Fruit fly (Drosophila melanogaster) whole organism, wandering third instar larva: ENCODE measurements around the gene ALiX.
A peak's percentile ranks its signal among the peaks of the same experiment; 100 is the strongest.

Experiments used
- CG32264 ChIP-seq: fragments of 200-800 bp; sonication (Bioruptor generic); optimal IDR thresholded peaks from 2 replicates; lab custom pipeline; 2016; ENCODE audit warnings: missing biosample characterization, missing genetic modification characterization
- CG9705 ChIP-seq: fragments of 200-800 bp; sonication (Bioruptor generic); optimal IDR thresholded peaks from 2 replicates; lab custom pipeline; 2018; ENCODE audit warnings: missing biosample characterization, mild to moderate bottlenecking, missing genetic modification characterization
- CrebA ChIP-seq: fragments of 200-800 bp; sonication (Bioruptor generic); optimal IDR thresholded peaks from 2 replicates; lab custom pipeline; 2016; ENCODE audit warnings: missing biosample characterization, mild to moderate bottlenecking, missing genetic modification characterization, borderline replicate concordance
- Dfd ChIP-seq: fragments of >200 bp; optimal IDR thresholded peaks from 2 replicates; lab custom pipeline; 2017; ENCODE audit warnings: missing biosample characterization, missing genetic modification characterization
- Dif ChIP-seq: fragments of 200-275, 200-300 bp; sonication (Bioruptor generic); optimal IDR thresholded peaks from 2 replicates; lab custom pipeline; 2018; ENCODE audit warnings: missing biosample characterization, missing genetic modification characterization; ENCODE audit not compliant: partially characterized antibody
- GATAd ChIP-seq: sonication (Bioruptor generic); optimal IDR thresholded peaks from 2 replicates; lab custom pipeline; 2016; ENCODE audit warnings: missing biosample characterization, missing genetic modification characterization
- HLH106 ChIP-seq: fragments of 200-800 bp; optimal IDR thresholded peaks from 3 replicates; lab custom pipeline; 2019; ENCODE audit warnings: missing biosample characterization, mild to moderate bottlenecking, missing genetic modification characterization, moderate library complexity
- Hnf4 ChIP-seq: fragments of 200-800 bp; sonication (Bioruptor generic); optimal IDR thresholded peaks from 2 replicates; lab custom pipeline; 2016; ENCODE audit warnings: missing biosample characterization, mild to moderate bottlenecking, missing genetic modification characterization
- Hr78 ChIP-seq: fragments of >200 bp; optimal IDR thresholded peaks from 2 replicates; lab custom pipeline; 2017; ENCODE audit warnings: missing biosample characterization, missing genetic modification characterization
- Hr83 ChIP-seq: fragments of 200-300 bp; sonication (Bioruptor generic); optimal IDR thresholded peaks from 2 replicates; lab custom pipeline; 2016; ENCODE audit warnings: missing biosample characterization, mild to moderate bottlenecking, missing genetic modification characterization, moderate library complexity; ENCODE audit not compliant: poor library complexity, severe bottlenecking
- Jra ChIP-seq: sonication (Bioruptor generic); optimal IDR thresholded peaks from 2 replicates; lab custom pipeline; 2016; ENCODE audit warnings: missing biosample characterization, missing genetic modification characterization
- Mio ChIP-seq: sonication (Bioruptor generic); optimal IDR thresholded peaks from 2 replicates; lab custom pipeline; 2016; ENCODE audit warnings: missing biosample characterization, missing genetic modification characterization
- Myc ChIP-seq: fragments of >200 bp; optimal IDR thresholded peaks from 2 replicates; lab custom pipeline; 2017
- N ChIP-seq: fragments of >200 bp; optimal IDR thresholded peaks from 2 replicates; lab custom pipeline; 2018; ENCODE audit warnings: missing biosample characterization, missing external identifiers, missing genetic modification characterization
- OdsH ChIP-seq: fragments of 200-800 bp; sonication (Bioruptor generic); optimal IDR thresholded peaks from 2 replicates; lab custom pipeline; 2016; ENCODE audit warnings: missing biosample characterization, mild to moderate bottlenecking, missing genetic modification characterization
- Rel ChIP-seq, 2 experiments: fragments of 200-800 bp; sonication (Bioruptor generic) in 1 of 2; optimal IDR thresholded peaks; 2 replicates in 1 of 2; 3 replicates in 1 of 2; lab custom pipeline; 2016 to 2019; ENCODE audit warnings: mild to moderate bottlenecking in 2 of 2, missing biosample characterization in 2 of 2, missing genetic modification characterization in 2 of 2, moderate library complexity in 1 of 2
- Sp1 ChIP-seq: fragments of 200-800 bp; sonication (Bioruptor generic); optimal IDR thresholded peaks from 3 replicates; lab custom pipeline; 2019; ENCODE audit warnings: missing biosample characterization, mild to moderate bottlenecking, missing genetic modification characterization, moderate library complexity
- Vsx2 ChIP-seq: fragments of 200-300, 225-300 bp; sonication (Bioruptor generic); optimal IDR thresholded peaks from 2 replicates; lab custom pipeline; 2018; ENCODE audit warnings: missing biosample characterization, missing genetic modification characterization; ENCODE audit not compliant: partially characterized antibody
- br ChIP-seq: fragments of 200-800 bp; sonication (Bioruptor generic); optimal IDR thresholded peaks from 2 replicates; lab custom pipeline; 2016; ENCODE audit warnings: missing biosample characterization, missing genetic modification characterization
- brk ChIP-seq: fragments of 200-800 bp; sonication (Bioruptor generic); optimal IDR thresholded peaks from 2 replicates; lab custom pipeline; 2016; ENCODE audit warnings: missing biosample characterization, mild to moderate bottlenecking, missing genetic modification characterization
- dl ChIP-seq, 2 experiments: fragments of 175-275, 200-275 bp in 1 of 2; fragments of 200-275 bp in 1 of 2; sonication (Bioruptor generic); optimal IDR thresholded peaks; lab custom pipeline; 2018; ENCODE audit warnings: mild to moderate bottlenecking in 2 of 2, missing biosample characterization in 2 of 2, missing genetic modification characterization in 2 of 2, moderate library complexity in 2 of 2; ENCODE audit not compliant: partially characterized antibody in 2 of 2, insufficient read depth in 1 of 2
- dmrt93B ChIP-seq: fragments of 200-800 bp; sonication (Bioruptor generic); optimal IDR thresholded peaks from 2 replicates; lab custom pipeline; 2018; ENCODE audit warnings: missing biosample characterization, mild to moderate bottlenecking, missing genetic modification characterization
- dsf ChIP-seq: sonication (Bioruptor generic); optimal IDR thresholded peaks from 2 replicates; lab custom pipeline; 2016; ENCODE audit warnings: missing biosample characterization, missing genetic modification characterization, borderline replicate concordance
- ey ChIP-seq: fragments of 200-800 bp; sonication (Bioruptor generic); optimal IDR thresholded peaks from 2 replicates; lab custom pipeline; 2016; ENCODE audit warnings: missing biosample characterization, missing genetic modification characterization
- fru ChIP-seq: fragments of 200-800 bp; sonication (Bioruptor generic); optimal IDR thresholded peaks from 3 replicates; lab custom pipeline; 2016; ENCODE audit warnings: missing biosample characterization, mild to moderate bottlenecking, missing genetic modification characterization
- h ChIP-seq: fragments of 200-800 bp; sonication (Bioruptor generic); optimal IDR thresholded peaks from 3 replicates; lab custom pipeline; 2016; ENCODE audit warnings: missing biosample characterization, mild to moderate bottlenecking, missing genetic modification characterization
- jim ChIP-seq: fragments of 175-275, 200-325 bp; sonication (Bioruptor generic); optimal IDR thresholded peaks from 2 replicates; lab custom pipeline; 2016; ENCODE audit warnings: missing biosample characterization, mild to moderate bottlenecking, missing genetic modification characterization
- lola ChIP-seq: fragments of >200 bp; optimal IDR thresholded peaks from 2 replicates; lab custom pipeline; 2017; ENCODE audit warnings: missing biosample characterization, missing genetic modification characterization
- pan ChIP-seq: fragments of >200 bp; optimal IDR thresholded peaks from 2 replicates; lab custom pipeline; 2017
- psq ChIP-seq: fragments of 200-800 bp; sonication (Bioruptor generic); optimal IDR thresholded peaks from 3 replicates; lab custom pipeline; 2017; ENCODE audit warnings: missing biosample characterization, mild to moderate bottlenecking, missing genetic modification characterization, moderate library complexity
- rgr ChIP-seq: fragments of 200-800 bp; sonication (Bioruptor generic); optimal IDR thresholded peaks from 3 replicates; lab custom pipeline; 2016; ENCODE audit warnings: missing biosample characterization, mild to moderate bottlenecking, missing genetic modification characterization
- tai ChIP-seq: sonication (Bioruptor generic); optimal IDR thresholded peaks from 2 replicates; lab custom pipeline; 2016; ENCODE audit warnings: missing biosample characterization, missing genetic modification characterization
- usp ChIP-seq: fragments of >200 bp; optimal IDR thresholded peaks from 2 replicates; lab custom pipeline; 2017; ENCODE audit warnings: missing biosample characterization, missing genetic modification characterization
- woc ChIP-seq: sonication (Bioruptor generic); optimal IDR thresholded peaks from 2 replicates; lab custom pipeline; 2016; ENCODE audit warnings: missing biosample characterization, mild to moderate bottlenecking, missing genetic modification characterization

The ALiX gene

dm6 chr3R:27685074-27685473 is 14.8 kb downstream of the ALiX start:
- TF ChIP-seq fru (GFP tag; lab: Kevin White, UChicago) (no peak), br (GFP tag; lab: Kevin White, UChicago) (no peak), rgr (GFP tag; lab: Kevin White, UChicago) (no peak), tai (GFP tag; lab: Kevin White, UChicago) (no peak), dmrt93B (no peak), brk (GFP tag; lab: Kevin White, UChicago) (no peak), Hnf4 (no peak), CG32264 (GFP tag; lab: Kevin White, UChicago) (no peak), dsf (GFP tag; lab: Kevin White, UChicago) (no peak), usp (GFP tag; lab: Kevin White, UChicago) (no peak), Dfd (GFP tag; lab: Kevin White, UChicago) (no peak), dl (GFP tag; optimal IDR thresholded peaks at IDR 0.05; lab: Kevin White, UChicago; ENCODE audit: insufficient read depth in 1 of 2, partially characterized antibody in 2 of 2) (no peak), ey (no peak), GATAd (GFP tag; lab: Kevin White, UChicago) (no peak), N (no peak), Hr83 (no peak), Sp1 (GFP tag; lab: Kevin White, UChicago) (no peak)

- TF ChIP-seq Vsx2 (GFP tag; lab: Kevin White, UChicago), result peak; percentile 98
- TF ChIP-seq fru (GFP tag; lab: Kevin White, UChicago), result no peak
- TF ChIP-seq Myc (lab: Kevin White, UChicago), result peak; percentile 23
- no peak for TF ChIP-seq usp (GFP tag; lab: Kevin White, UChicago)
Observed at dm6 chr3R:27681799-27682198, 18.1 kb downstream of the ALiX start, which contains the start of gene Sce. Sce (minus strand) TSS chr3R:27682029.

DNA sequence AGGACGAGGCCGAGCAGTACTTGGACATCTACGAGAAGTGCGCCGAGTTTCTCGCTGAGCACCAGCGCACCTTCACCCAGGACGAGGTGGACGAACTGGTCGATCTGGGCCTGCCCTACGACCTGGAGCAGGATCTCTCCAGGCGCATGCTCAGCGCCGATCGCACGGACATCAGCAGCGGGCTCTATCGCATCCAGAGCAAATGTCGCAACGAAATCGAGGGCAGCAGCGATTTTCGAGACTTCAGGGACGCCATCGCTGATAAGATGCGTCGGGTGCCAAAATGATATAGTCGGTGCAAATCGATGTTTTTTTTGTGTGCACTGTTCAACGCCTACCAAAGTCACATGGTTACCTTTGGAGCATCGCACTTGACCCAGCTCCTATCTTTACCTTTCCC is 20.2 kb downstream of the ALiX start:
- no peak for TF ChIP-seq fru (GFP tag; lab: Kevin White, UChicago)
- no peak for TF ChIP-seq Dif
- no peak for TF ChIP-seq N
- TF ChIP-seq dl (GFP tag; optimal IDR thresholded peaks at IDR 0.05; lab: Kevin White, UChicago; ENCODE audit: insufficient read depth in 1 of 2, partially characterized antibody in 2 of 2), result no peak
- TF ChIP-seq Mio (GFP tag; lab: Kevin White, UChicago), result no peak
- TF ChIP-seq rgr (GFP tag; lab: Kevin White, UChicago), result no peak
- no peak for TF ChIP-seq CrebA (GFP tag; lab: Kevin White, UChicago)
- TF ChIP-seq dmrt93B, result no peak
- TF ChIP-seq Jra (GFP tag; lab: Kevin White, UChicago), result no peak
- no peak for TF ChIP-seq Sp1 (GFP tag; lab: Kevin White, UChicago)
- TF ChIP-seq usp (GFP tag; lab: Kevin White, UChicago), result no peak
- no peak for TF ChIP-seq Dfd (GFP tag; lab: Kevin White, UChicago)
- no peak for TF ChIP-seq tai (GFP tag; lab: Kevin White, UChicago)
- no peak for TF ChIP-seq brk (GFP tag; lab: Kevin White, UChicago)
- no peak for TF ChIP-seq Myc (lab: Kevin White, UChicago)
- TF ChIP-seq dsf (GFP tag; lab: Kevin White, UChicago), result no peak
- no peak for TF ChIP-seq ey
- TF ChIP-seq, all 38 proteins: peak for 0

dm6 chr3R:27679019-27679418 is 20.9 kb downstream of the ALiX start, which contains the start of gene CG12883:
CG12883 (plus strand) TSS chr3R:27679291.
- TF ChIP-seq lola, result no peak
- no peak for TF ChIP-seq dmrt93B
- no peak for TF ChIP-seq Hr78 (GFP tag; lab: Kevin White, UChicago)
- no peak for TF ChIP-seq brk (GFP tag; lab: Kevin White, UChicago)
- peak; percentile 24 for TF ChIP-seq Hnf4
- TF ChIP-seq ey, result no peak
- TF ChIP-seq fru (GFP tag; lab: Kevin White, UChicago), result no peak
- TF ChIP-seq Rel (GFP tag; optimal IDR thresholded peaks at IDR 0.05; lab: Kevin White, UChicago), result no peak
- peak; percentile 2 for TF ChIP-seq Rel (tag; optimal IDR thresholded peaks at IDR 0.05; lab: Kevin White, UChicago)
- TF ChIP-seq OdsH (GFP tag; lab: Kevin White, UChicago), result no peak
- no peak for TF ChIP-seq Sp1 (GFP tag; lab: Kevin White, UChicago)
- no peak for TF ChIP-seq rgr (GFP tag; lab: Kevin White, UChicago)
- TF ChIP-seq CG9705 (GFP tag; lab: Kevin White, UChicago), result no peak
- TF ChIP-seq jim (GFP tag; lab: Kevin White, UChicago), result no peak

DNA sequence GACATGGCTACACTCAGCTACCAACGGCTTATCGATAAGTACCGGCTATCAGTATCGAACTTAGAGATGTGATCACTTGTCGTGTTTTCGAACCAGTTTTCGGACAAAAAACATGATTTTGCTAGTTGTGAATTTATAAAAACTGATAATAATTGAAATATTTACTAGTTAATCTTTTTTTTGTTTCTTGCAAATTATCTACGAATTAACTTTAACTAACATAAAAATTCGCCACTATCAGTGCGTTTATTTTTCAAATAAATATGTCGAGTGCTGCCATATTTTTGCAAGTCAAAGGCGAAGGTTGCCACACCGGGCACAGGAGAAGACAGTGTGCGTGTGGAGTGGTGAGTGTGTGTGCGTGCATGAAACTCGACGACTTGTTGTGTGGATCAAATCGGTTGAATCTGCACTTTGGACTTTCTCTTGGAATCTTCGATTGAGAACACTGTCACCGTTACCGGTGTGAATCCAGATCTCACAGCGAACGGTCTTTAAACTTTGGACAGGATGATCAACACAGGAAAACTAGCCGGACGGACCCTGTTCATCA is 22.7 kb downstream of the ALiX start, which contains the start of gene Hsdl2:
TSS of gene Hsdl2 (plus strand) at position 349 of the 553 bp plus-strand sequence.
- no peak for TF ChIP-seq dmrt93B
- no peak for TF ChIP-seq woc (GFP tag; lab: Kevin White, UChicago)
- TF ChIP-seq pan, result no peak
- peak; percentile 67 for TF ChIP-seq h (GFP tag; lab: Kevin White, UChicago)
- no peak for TF ChIP-seq dsf (GFP tag; lab: Kevin White, UChicago)
- no peak for TF ChIP-seq Dfd (GFP tag; lab: Kevin White, UChicago)
- peak; percentile 56 for TF ChIP-seq GATAd (GFP tag; lab: Kevin White, UChicago)
- peak; percentile 50 for TF ChIP-seq br (GFP tag; lab: Kevin White, UChicago)
- no peak for TF ChIP-seq N
- no peak for TF ChIP-seq dl (GFP tag; optimal IDR thresholded peaks at IDR 0.05; lab: Kevin White, UChicago; ENCODE audit: insufficient read depth in 1 of 2, partially characterized antibody in 2 of 2)
- peak; percentile 97 for TF ChIP-seq Hnf4
- TF ChIP-seq psq, result no peak
- no peak for TF ChIP-seq Rel (GFP tag; optimal IDR thresholded peaks at IDR 0.05; lab: Kevin White, UChicago)
- no peak for TF ChIP-seq Rel (tag; optimal IDR thresholded peaks at IDR 0.05; lab: Kevin White, UChicago)
- TF ChIP-seq CG9705 (GFP tag; lab: Kevin White, UChicago), result no peak
- no peak for TF ChIP-seq lola
- TF ChIP-seq CrebA (GFP tag; lab: Kevin White, UChicago), result no peak
- TF ChIP-seq HLH106 (tag; lab: Kevin White, UChicago), result peak; percentile 33
- no peak for TF ChIP-seq Jra (GFP tag; lab: Kevin White, UChicago)
- peak; percentile 45 for TF ChIP-seq Myc (lab: Kevin White, UChicago)
- TF ChIP-seq CG32264 (GFP tag; lab: Kevin White, UChicago), result no peak
- no peak for TF ChIP-seq Vsx2 (GFP tag; lab: Kevin White, UChicago)
- TF ChIP-seq fru (GFP tag; lab: Kevin White, UChicago), result peak; percentile 60
- no peak for TF ChIP-seq brk (GFP tag; lab: Kevin White, UChicago)
- no peak for TF ChIP-seq Hr78 (GFP tag; lab: Kevin White, UChicago)
- TF ChIP-seq Dif, result no peak
